Fruit fly (Drosophila melanogaster) whole organism, embryonic: Measurements from ENCODE around the gene meso18E.

ENCODE experiments used
- Ada2b ChIP-seq: fragments of 200-800 bp; sonication (Bioruptor generic); IDR thresholded peaks from 2 replicates; pipeline ENCODE4 v1.3.6; 2022; ENCODE audit warnings: missing biosample characterization, missing genetic modification characterization
- Bgb ChIP-seq: fragments of 200-800 bp; sonication (Bioruptor generic); IDR thresholded peaks from 2 replicates; pipeline ENCODE4 v1.3.6; 2022; ENCODE audit warnings: missing biosample characterization, missing genetic modification characterization; ENCODE audit not compliant: partially characterized antibody
- CG10431 ChIP-seq: fragments of 200-800 bp; sonication (Bioruptor generic); optimal IDR thresholded peaks from 3 replicates; lab custom pipeline; 2018; ENCODE audit warnings: missing biosample characterization, mild to moderate bottlenecking, missing genetic modification characterization
- CG12299 ChIP-seq: fragments of 200-800 bp; sonication (Bioruptor generic); optimal IDR thresholded peaks from 2 replicates; lab custom pipeline; 2018; ENCODE audit warnings: missing biosample characterization, mild to moderate bottlenecking, missing genetic modification characterization
- CG12942 ChIP-seq: fragments of 200-800 bp; sonication (Bioruptor generic); optimal IDR thresholded peaks from 3 replicates; lab custom pipeline; 2016; ENCODE audit warnings: missing biosample characterization, missing genetic modification characterization
- CG16813 ChIP-seq: fragments of 200-800 bp; sonication (Bioruptor generic); IDR thresholded peaks from 3 replicates; pipeline ENCODE4 v1.3.6; 2022; ENCODE audit warnings: missing biosample characterization, missing genetic modification characterization; ENCODE audit not compliant: partially characterized antibody
- CG2199 ChIP-seq: fragments of 200-800 bp; sonication (Bioruptor generic); IDR thresholded peaks from 3 replicates; pipeline ENCODE4 v1.3.6; 2022; ENCODE audit warnings: missing biosample characterization, missing genetic modification characterization
- CG2889 ChIP-seq: fragments of 200-800 bp; sonication (Bioruptor generic); IDR thresholded peaks from 3 replicates; pipeline ENCODE4 v1.3.6; 2022; ENCODE audit warnings: missing biosample characterization, missing genetic modification characterization
- CG30020 ChIP-seq: fragments of 200-800 bp; optimal IDR thresholded peaks from 2 replicates; lab custom pipeline; 2019; ENCODE audit warnings: missing biosample characterization, mild to moderate bottlenecking, missing genetic modification characterization, moderate library complexity
- CG3163 ChIP-seq: fragments of 200-800 bp; sonication (Bioruptor generic); optimal IDR thresholded peaks from 3 replicates; lab custom pipeline; 2016; ENCODE audit warnings: missing biosample characterization, missing genetic modification characterization
- CG33557 ChIP-seq: fragments of 200-800 bp; sonication (Bioruptor generic); optimal IDR thresholded peaks from 2 replicates; lab custom pipeline; 2019; ENCODE audit warnings: missing biosample characterization, mild to moderate bottlenecking, missing genetic modification characterization, moderate library complexity
- CG34224 ChIP-seq: fragments of 200-800 bp; sonication (Bioruptor generic); IDR thresholded peaks from 3 replicates; pipeline ENCODE4 v1.3.6; 2022; ENCODE audit warnings: missing biosample characterization, missing genetic modification characterization; ENCODE audit not compliant: partially characterized antibody
- CG3995 ChIP-seq: fragments of 200-800 bp; sonication (Bioruptor generic); optimal IDR thresholded peaks from 3 replicates; lab custom pipeline; 2016; ENCODE audit warnings: missing biosample characterization, missing genetic modification characterization
- CG4328 ChIP-seq: fragments of 200-800 bp; sonication (Bioruptor generic); optimal IDR thresholded peaks from 3 replicates; lab custom pipeline; 2017; ENCODE audit warnings: missing biosample characterization, missing genetic modification reagents, missing genetic modification characterization
- CG4404 ChIP-seq: fragments of 200-800 bp; sonication (Bioruptor generic); IDR thresholded peaks from 2 replicates; pipeline ENCODE4 v1.3.6; 2022; ENCODE audit warnings: missing biosample characterization, missing genetic modification characterization
- CG6654 ChIP-seq: fragments of 200-800 bp; sonication (Bioruptor generic); optimal IDR thresholded peaks from 2 replicates; lab custom pipeline; 2017; ENCODE audit warnings: missing biosample characterization, mild to moderate bottlenecking, missing genetic modification characterization
- CG6813 ChIP-seq: fragments of 200-800 bp; sonication (Bioruptor generic); optimal IDR thresholded peaks from 2 replicates; lab custom pipeline; 2017; ENCODE audit warnings: missing biosample characterization, missing genetic modification characterization, mild to moderate bottlenecking, moderate library complexity, missing genetic modification reagents
- CG7271 ChIP-seq: fragments of 200-800 bp; sonication (Bioruptor generic); optimal IDR thresholded peaks from 2 replicates; lab custom pipeline; 2018; ENCODE audit warnings: missing biosample characterization, mild to moderate bottlenecking, missing genetic modification characterization, moderate library complexity
- CG7786 ChIP-seq: fragments of 200-800 bp; sonication (Bioruptor generic); optimal IDR thresholded peaks from 2 replicates; lab custom pipeline; 2016; ENCODE audit warnings: missing biosample characterization, missing genetic modification characterization
- CG7963 ChIP-seq: fragments of 200-800 bp; sonication (Bioruptor generic); IDR thresholded peaks from 3 replicates; pipeline ENCODE4 v1.3.6; 2022; ENCODE audit warnings: missing biosample characterization, missing genetic modification characterization; ENCODE audit not compliant: partially characterized antibody
- CTCF ChIP-seq: fragments of 200-800 bp; sonication (Bioruptor generic); optimal IDR thresholded peaks from 2 replicates; lab custom pipeline; 2017; ENCODE audit warnings: missing biosample characterization, mild to moderate bottlenecking, missing genetic modification characterization, moderate library complexity
- D ChIP-seq, 2 experiments: fragments of 200-800 bp in 1 of 2; fragments of >200 bp in 1 of 2; sonication (Bioruptor generic) in 1 of 2; optimal IDR thresholded peaks; 2 replicates in 1 of 2; 3 replicates in 1 of 2; lab custom pipeline; 2017; ENCODE audit warnings: mild to moderate bottlenecking in 1 of 2, missing biosample characterization in 1 of 2, missing genetic modification characterization in 1 of 2, missing genetic modification reagents in 1 of 2
- D19B ChIP-seq: fragments of 200-800 bp; sonication (Bioruptor generic); optimal IDR thresholded peaks from 2 replicates; lab custom pipeline; 2017; ENCODE audit warnings: missing biosample characterization, mild to moderate bottlenecking, missing genetic modification characterization
- Dad ChIP-seq: fragments of 200-800 bp; sonication (Bioruptor generic); optimal IDR thresholded peaks from 3 replicates; lab custom pipeline; 2016; ENCODE audit warnings: missing biosample characterization, missing genetic modification characterization
- Dp ChIP-seq: fragments of 200-800 bp; sonication (Bioruptor generic); optimal IDR thresholded peaks from 2 replicates; lab custom pipeline; 2018; ENCODE audit warnings: missing biosample characterization, mild to moderate bottlenecking, missing genetic modification characterization, moderate library complexity
- E2f1 ChIP-seq: fragments of 200-800 bp; sonication (Bioruptor generic); IDR thresholded peaks from 2 replicates; pipeline ENCODE4 v1.3.6; 2022; ENCODE audit warnings: missing biosample characterization, missing genetic modification characterization
- Ets97D ChIP-seq: fragments of 200-800 bp; sonication (Bioruptor generic); optimal IDR thresholded peaks from 3 replicates; lab custom pipeline; 2016; ENCODE audit warnings: missing biosample characterization, missing genetic modification characterization
- Fer2 ChIP-seq: fragments of 200-800 bp; sonication (Bioruptor generic); optimal IDR thresholded peaks from 2 replicates; lab custom pipeline; 2018; ENCODE audit warnings: missing biosample characterization, mild to moderate bottlenecking, missing genetic modification characterization, moderate library complexity
- HLH4C ChIP-seq: fragments of 200-800 bp; sonication (Bioruptor generic); IDR thresholded peaks from 3 replicates; pipeline ENCODE4 v1.3.6; 2022; ENCODE audit warnings: missing biosample characterization, missing genetic modification characterization; ENCODE audit not compliant: partially characterized antibody
- HLHmδ ChIP-seq: fragments of 200-800 bp; sonication (Bioruptor generic); optimal IDR thresholded peaks from 2 replicates; lab custom pipeline; 2018; ENCODE audit warnings: missing biosample characterization, mild to moderate bottlenecking, missing genetic modification characterization, moderate library complexity
- Med ChIP-seq: fragments of 200-800 bp; sonication (Bioruptor generic); peaks from one replicate; lab custom pipeline; 2016; ENCODE audit warnings: missing biosample characterization, missing genetic modification characterization, mild to moderate bottlenecking, inconsistent platforms, moderate library complexity
- Mrtf ChIP-seq: fragments of 200-800 bp; sonication (Bioruptor generic); IDR thresholded peaks from 3 replicates; pipeline ENCODE4 v1.3.6; 2022; ENCODE audit warnings: missing biosample characterization, missing genetic modification characterization
- Nf-YA ChIP-seq: fragments of 200-800 bp; sonication (Bioruptor generic); IDR thresholded peaks from 2 replicates; pipeline ENCODE4 v1.3.6; 2022; ENCODE audit warnings: missing biosample characterization, missing genetic modification characterization
- Stat92E ChIP-seq, 3 experiments: fragments of >200 bp in 2 of 3; fragments of 200-800 bp in 1 of 3; sonication (Bioruptor generic) in 1 of 3; optimal IDR thresholded peaks; 2 replicates each; lab custom pipeline; 2017 to 2019; ENCODE audit warnings: missing biosample characterization in 3 of 3, missing genetic modification characterization in 3 of 3, mild to moderate bottlenecking in 1 of 3, moderate library complexity in 1 of 3
- al ChIP-seq: fragments of 200-800 bp; sonication (Bioruptor generic); IDR thresholded peaks from 2 replicates; pipeline ENCODE4 v1.3.6; 2022; ENCODE audit warnings: missing biosample characterization, missing genetic modification characterization
- aop ChIP-seq: fragments of 200-800 bp; sonication (Bioruptor generic); IDR thresholded peaks from 2 replicates; pipeline ENCODE4 v1.3.6; 2022; ENCODE audit warnings: missing biosample characterization, missing genetic modification characterization
- cas ChIP-seq: fragments of 200-800 bp; sonication (Bioruptor generic); IDR thresholded peaks from 2 replicates; pipeline ENCODE4 v1.3.6; 2022; ENCODE audit warnings: missing biosample characterization, missing genetic modification characterization
- chinmo ChIP-seq: fragments of 200-800 bp; sonication (Bioruptor generic); IDR thresholded peaks from 4 replicates; pipeline ENCODE4 v1.3.6; 2022; ENCODE audit warnings: missing biosample characterization, missing genetic modification characterization; ENCODE audit not compliant: partially characterized antibody
- dmrt99B ChIP-seq: fragments of 200-800 bp; sonication (Bioruptor generic); optimal IDR thresholded peaks from 2 replicates; lab custom pipeline; 2018; ENCODE audit warnings: missing biosample characterization, mild to moderate bottlenecking, missing genetic modification characterization, moderate library complexity
- dysf ChIP-seq: fragments of 200-800 bp; sonication (Bioruptor generic); IDR thresholded peaks from 3 replicates; pipeline ENCODE4 v1.3.6; 2022; ENCODE audit warnings: missing biosample characterization, missing genetic modification characterization
- inv ChIP-seq: fragments of 200-800 bp; sonication (Bioruptor generic); IDR thresholded peaks from 2 replicates; pipeline ENCODE4 v1.3.6; 2022; ENCODE audit warnings: missing biosample characterization, missing genetic modification characterization; ENCODE audit not compliant: partially characterized antibody
- nom ChIP-seq: fragments of 200-800 bp; sonication (Bioruptor generic); optimal IDR thresholded peaks from 2 replicates; lab custom pipeline; 2017; ENCODE audit warnings: missing biosample characterization, missing genetic modification characterization, mild to moderate bottlenecking, moderate library complexity, missing genetic modification reagents
- peb ChIP-seq: fragments of 200-800 bp; sonication (Bioruptor generic); IDR thresholded peaks from 2 replicates; pipeline ENCODE4 v1.3.6; 2022; ENCODE audit warnings: missing biosample characterization, missing genetic modification characterization
- pho ChIP-seq: fragments of 200-800 bp; sonication (Bioruptor generic); optimal IDR thresholded peaks from 2 replicates; lab custom pipeline; 2016; ENCODE audit warnings: missing biosample characterization, missing genetic modification characterization
- phol ChIP-seq: fragments of 200-800 bp; sonication (Bioruptor generic); optimal IDR thresholded peaks from 3 replicates; lab custom pipeline; 2018; ENCODE audit warnings: missing biosample characterization, mild to moderate bottlenecking, missing genetic modification characterization, moderate library complexity
- run ChIP-seq: fragments of 200-800 bp; sonication (Bioruptor generic); optimal IDR thresholded peaks from 3 replicates; lab custom pipeline; 2018; ENCODE audit warnings: missing biosample characterization, mild to moderate bottlenecking, missing genetic modification characterization
- schlank ChIP-seq: fragments of 200-800 bp; sonication (Bioruptor generic); optimal IDR thresholded peaks from 2 replicates; lab custom pipeline; 2018; ENCODE audit warnings: missing biosample characterization, mild to moderate bottlenecking, missing genetic modification characterization
- slbo ChIP-seq: fragments of 200-800 bp; sonication (Bioruptor generic); IDR thresholded peaks from 2 replicates; pipeline ENCODE4 v1.3.6; 2022; ENCODE audit warnings: missing biosample characterization, missing genetic modification characterization
- twi ChIP-seq: fragments of 200-800 bp; optimal IDR thresholded peaks from 2 replicates; lab custom pipeline; 2019; ENCODE audit warnings: missing biosample characterization, mild to moderate bottlenecking, missing genetic modification characterization, moderate library complexity

The meso18E gene

dm6 chrX:19662583-19663195 is 50.2 kb downstream of the meso18E start (continued):
- TF ChIP-seq peb (GFP tag; lab: Robert Waterston, UW) (no peak), run (tag; lab: Kevin White, UChicago) (no peak), dysf (GFP tag; lab: Robert Waterston, UW) (no peak), HLHmδ (GFP tag; lab: Kevin White, UChicago) (peak; percentile 85), CG33557 (GFP tag; lab: Kevin White, UChicago) (no peak), aop (GFP tag; lab: Robert Waterston, UW) (no peak), CG30020 (tag; lab: Kevin White, UChicago) (no peak), Med (GFP tag; lab: Kevin White, UChicago) (peak; percentile 43), Dad (no peak), CG10431 (GFP tag; lab: Kevin White, UChicago) (no peak), dmrt99B (tag; lab: Kevin White, UChicago) (no peak), nom (GFP tag; lab: Kevin White, UChicago) (peak; percentile 29), Fer2 (tag; lab: Kevin White, UChicago) (no peak), Ada2b (GFP tag; lab: Robert Waterston, UW) (no peak), CG6654 (GFP tag; lab: Kevin White, UChicago) (no peak), Stat92E (GFP tag; optimal IDR thresholded peaks at IDR 0.05; lab: Kevin White, UChicago) (no peak), Dp (GFP tag; lab: Kevin White, UChicago) (no peak), CG7963 (GFP tag; lab: Robert Waterston, UW) (no peak), slbo (GFP tag; lab: Robert Waterston, UW) (no peak), HLH4C (no peak), phol (tag; lab: Kevin White, UChicago) (no peak), CG4404 (GFP tag; lab: Robert Waterston, UW) (no peak), al (GFP tag; lab: Robert Waterston, UW) (no peak), chinmo (GFP tag; lab: Robert Waterston, UW) (0 out of 4 replicates have a peak, but pooled peaks have one; percentile 52), CG3995 (GFP tag; lab: Kevin White, UChicago) (no peak), CG12299 (tag; lab: Kevin White, UChicago) (no peak), CG2889 (GFP tag; lab: Robert Waterston, UW) (no peak), CG7271 (tag; lab: Kevin White, UChicago) (no peak), CG6813 (GFP tag; lab: Kevin White, UChicago) (no peak), Nf-YA (GFP tag; lab: Robert Waterston, UW) (no peak), Mrtf (GFP tag; lab: Robert Waterston, UW) (no peak), pho (peak; percentile 11), CG4328 (GFP tag; lab: Kevin White, UChicago) (no peak), CG2199 (GFP tag; lab: Robert Waterston, UW) (no peak), D19B (GFP tag; lab: Kevin White, UChicago) (no peak), CG34224 (GFP tag; lab: Robert Waterston, UW) (0 out of 3 replicates have a peak, but pooled peaks have one; percentile 31), D (optimal IDR thresholded peaks at IDR 0.05; lab: Kevin White, UChicago) (no peak), D (GFP tag; optimal IDR thresholded peaks at IDR 0.05; lab: Kevin White, UChicago) (no peak), Ets97D (GFP tag; lab: Kevin White, UChicago) (no peak), CG3163 (GFP tag; lab: Kevin White, UChicago) (no peak), E2f1 (GFP tag; lab: Robert Waterston, UW) (no peak), CG12942 (GFP tag; lab: Kevin White, UChicago) (no peak), CG7786 (GFP tag; lab: Kevin White, UChicago) (no peak), schlank (tag; lab: Kevin White, UChicago) (no peak), inv (GFP tag; lab: Robert Waterston, UW) (no peak), cas (GFP tag; lab: Robert Waterston, UW) (0 out of 2 replicates have a peak, but pooled peaks have one; percentile 32), CTCF (no peak), twi (no peak), Bgb (GFP tag; lab: Robert Waterston, UW) (peak; percentile 32; the same call in 1 of the 2 replicates), CG16813 (GFP tag; lab: Robert Waterston, UW) (no peak)
